Worm (Caenorhabditis elegans): Measurements from ENCODE around the gene ins-8.

DNA sequence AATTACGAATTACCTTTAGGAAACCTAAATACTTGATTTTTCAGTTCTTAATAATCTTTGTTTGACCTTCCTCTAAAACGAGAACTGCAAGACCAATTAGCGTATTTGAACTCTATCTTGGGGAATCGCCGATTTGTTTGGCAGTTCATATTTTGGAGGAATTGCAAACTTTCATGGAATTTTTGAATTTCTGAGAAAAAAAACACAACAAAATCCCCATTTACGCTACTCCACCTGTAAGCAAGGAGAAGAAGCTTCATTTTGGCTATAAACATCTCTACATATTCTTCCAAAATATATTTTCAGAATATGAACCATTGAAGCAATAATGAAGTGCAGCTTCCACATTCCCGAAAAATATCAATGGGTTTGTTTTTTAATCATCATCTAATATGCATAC lies 12.1 kb upstream of the ins-8 start, which contains the start of gene twk-9:
- TF ChIP-seq nhr-25 (tag; optimal IDR thresholded peaks at IDR 0.05) = no peak
- no peak for TF ChIP-seq pha-4 (tag; optimal IDR thresholded peaks at IDR 0.05)
- TF ChIP-seq snpc-4 (tag; optimal IDR thresholded peaks at IDR 0.05) = no peak
- TF ChIP-seq aly-2 (tag; optimal IDR thresholded peaks at IDR 0.05) = no peak
- TF ChIP-seq eor-1 (tag; optimal IDR thresholded peaks at IDR 0.05) = no peak
- TF ChIP-seq ceh-28 (tag; optimal IDR thresholded peaks at IDR 0.05) = no peak
- TF ChIP-seq ZK546.5 (tag; optimal IDR thresholded peaks at IDR 0.05) = no peak
- no peak for TF ChIP-seq mdl-1 (tag; optimal IDR thresholded peaks at IDR 0.05)
- TF ChIP-seq nhr-76 (tag; optimal IDR thresholded peaks at IDR 0.05) = no peak

Measured in whole organism, L3 larva.